Worm (Caenorhabditis elegans): ENCODE measurements around the gene zchc-1A.
A peak's percentile ranks its signal among the peaks of the same experiment; 100 is the strongest.

Gene zchc-1A

DNA sequence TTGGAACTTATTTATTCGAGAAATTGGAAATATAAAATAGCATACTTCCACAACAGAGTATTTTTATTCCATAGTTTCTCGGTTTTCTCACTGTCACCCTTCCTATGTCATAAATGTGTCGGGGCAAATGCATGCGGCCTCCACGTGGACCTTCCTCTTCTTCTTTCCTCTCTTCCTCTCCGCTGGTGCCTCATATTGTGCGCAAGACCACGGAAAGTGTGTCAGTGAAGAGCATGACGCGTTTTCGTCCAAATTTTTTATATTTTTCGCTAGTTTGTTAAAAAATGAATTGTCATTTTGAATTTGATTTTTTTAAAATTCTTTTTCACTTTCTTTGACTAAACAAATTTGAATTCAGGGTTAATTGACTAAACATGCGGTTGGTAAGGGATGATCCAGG, 9.1 kb upstream of the zchc-1A start, which contains the start of gene mans-3 (continued):
- peak; percentile 94 for TF ChIP-seq nhr-43 (tag; optimal IDR thresholded peaks at IDR 0.05; ENCODE audit: poor library complexity, severe bottlenecking)
- TF ChIP-seq ceh-9 (tag; optimal IDR thresholded peaks at IDR 0.05) = no peak
- no peak for TF ChIP-seq nhr-76 (tag; optimal IDR thresholded peaks at IDR 0.05)
- peak; percentile 62 for TF ChIP-seq ceh-28 (tag; optimal IDR thresholded peaks at IDR 0.05)
- TF ChIP-seq lin-15B (tag; optimal IDR thresholded peaks at IDR 0.05) = peak; percentile 73
- no peak for TF ChIP-seq nhr-67 (tag; optimal IDR thresholded peaks at IDR 0.05)
- TF ChIP-seq hmg-11 (tag; optimal IDR thresholded peaks at IDR 0.05) = peak; percentile 91
- peak; percentile 76 for TF ChIP-seq elt-2 (tag; optimal IDR thresholded peaks at IDR 0.05)
- TF ChIP-seq nhr-23 (tag; optimal IDR thresholded peaks at IDR 0.05) = peak; percentile 95
- no peak for TF ChIP-seq zag-1 (tag; optimal IDR thresholded peaks at IDR 0.05)
- TF ChIP-seq sea-2 (GFP tag; optimal IDR thresholded peaks at IDR 0.05) = no peak
- no peak for TF ChIP-seq elt-3 (tag; optimal IDR thresholded peaks at IDR 0.05)
- peak; percentile 76 for TF ChIP-seq skn-1 (tag; optimal IDR thresholded peaks at IDR 0.05)
- peak; percentile 21 for TF ChIP-seq egl-27 (tag; optimal IDR thresholded peaks at IDR 0.05)
- TF ChIP-seq nhr-25 (tag; optimal IDR thresholded peaks at IDR 0.05) = peak; percentile 76
- no peak for TF ChIP-seq eor-1 (tag; optimal IDR thresholded peaks at IDR 0.05)

DNA sequence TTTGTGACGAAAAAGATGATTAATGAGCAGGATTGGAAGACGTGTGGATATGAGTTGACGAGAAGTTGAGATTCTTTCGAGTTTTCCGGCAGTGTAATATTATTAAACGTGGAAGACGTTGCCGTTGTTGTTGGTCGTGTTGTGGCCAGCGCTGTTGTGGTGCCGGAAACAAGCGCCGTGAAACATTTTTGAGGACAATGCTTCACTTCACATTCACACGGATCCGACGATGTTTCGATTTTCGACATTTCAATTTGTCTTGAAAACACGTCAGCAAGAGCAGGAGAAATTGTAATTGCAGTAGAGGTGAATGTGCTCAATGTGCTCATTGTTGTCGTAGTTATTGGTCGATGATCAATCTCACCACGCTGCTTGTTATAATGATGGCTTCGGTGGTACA, 5.4 kb upstream of the zchc-1A start:
- TF ChIP-seq mml-1 (tag; optimal IDR thresholded peaks at IDR 0.05) (no peak), lin-15B (tag; optimal IDR thresholded peaks at IDR 0.05) (no peak)

DNA sequence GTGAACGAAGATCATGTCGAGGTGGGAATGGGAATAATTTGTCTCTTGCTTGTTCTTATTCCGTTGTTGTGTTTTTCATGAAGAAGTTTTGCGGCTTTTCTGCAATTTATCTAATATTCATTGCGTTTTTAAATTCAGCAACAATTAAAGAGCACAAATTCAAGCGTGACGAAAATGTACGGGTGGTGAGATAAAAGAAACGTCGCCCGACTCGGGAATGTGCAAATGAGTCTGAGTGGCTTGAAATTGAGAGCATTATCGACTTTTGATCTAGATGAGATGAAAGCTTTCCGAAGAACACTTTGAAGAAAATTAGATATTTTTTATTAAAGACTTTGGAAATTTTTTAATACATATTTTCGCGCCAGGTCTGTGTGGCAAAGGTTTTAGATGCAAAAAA, 3.1 kb upstream of the zchc-1A start, which contains the start of gene T03G11.10:
TSS of gene T03G11.10 (minus strand) at position 101 of the 400 bp plus-strand sequence.
- TF ChIP-seq fkh-10 (GFP tag; optimal IDR thresholded peaks at IDR 0.05) = no peak
- TF ChIP-seq ceh-16 (tag; optimal IDR thresholded peaks at IDR 0.05) = no peak
- no peak for TF ChIP-seq ZK546.5 (tag; optimal IDR thresholded peaks at IDR 0.05)
- no peak for TF ChIP-seq elt-1 (tag; optimal IDR thresholded peaks at IDR 0.05)
- TF ChIP-seq nhr-28 (tag; optimal IDR thresholded peaks at IDR 0.05) = no peak
- no peak for TF ChIP-seq ztf-11 (tag; optimal IDR thresholded peaks at IDR 0.05)
- no peak for TF ChIP-seq nfya-1 (tag; optimal IDR thresholded peaks at IDR 0.05; ENCODE audit: insufficient read depth)
- TF ChIP-seq fos-1 (tag; optimal IDR thresholded peaks at IDR 0.05) = no peak
- TF ChIP-seq lin-15B (tag; optimal IDR thresholded peaks at IDR 0.05) = no peak
- TF ChIP-seq egl-27 (tag; optimal IDR thresholded peaks at IDR 0.05) = no peak
- no peak for TF ChIP-seq skn-1 (tag; optimal IDR thresholded peaks at IDR 0.05)
- TF ChIP-seq nhr-76 (tag; optimal IDR thresholded peaks at IDR 0.05) = no peak
- no peak for TF ChIP-seq eor-1 (tag; optimal IDR thresholded peaks at IDR 0.05)
- no peak for TF ChIP-seq pha-4 (tag; optimal IDR thresholded peaks at IDR 0.05)
- no peak for TF ChIP-seq pqm-1 (tag; optimal IDR thresholded peaks at IDR 0.05)
- TF ChIP-seq jun-1 (tag; optimal IDR thresholded peaks at IDR 0.05) = no peak
- no peak for TF ChIP-seq nhr-67 (tag; optimal IDR thresholded peaks at IDR 0.05)

ce11 chrX:5179050-5179449, 4.9 kb downstream of the zchc-1A start, which contains the start of gene metl-9:
metl-9 (minus strand) TSS chrX:5179150.
- TF ChIP-seq lin-39 (tag; optimal IDR thresholded peaks at IDR 0.05) = no peak
- TF ChIP-seq lsy-12 (tag; optimal IDR thresholded peaks at IDR 0.05) = no peak
- no peak for TF ChIP-seq pqm-1 (tag; optimal IDR thresholded peaks at IDR 0.05)
- no peak for TF ChIP-seq unc-39 (tag; optimal IDR thresholded peaks at IDR 0.05)
- no peak for TF ChIP-seq elt-3 (tag; optimal IDR thresholded peaks at IDR 0.05)
- no peak for TF ChIP-seq ceh-28 (tag; optimal IDR thresholded peaks at IDR 0.05)
- TF ChIP-seq lin-15B (tag; optimal IDR thresholded peaks at IDR 0.05) = no peak
- no peak for TF ChIP-seq nhr-237 (tag; optimal IDR thresholded peaks at IDR 0.05)
- no peak for TF ChIP-seq nhr-25 (tag; optimal IDR thresholded peaks at IDR 0.05)
- no peak for TF ChIP-seq ztf-4 (tag; optimal IDR thresholded peaks at IDR 0.05)
- TF ChIP-seq sea-2 (GFP tag; optimal IDR thresholded peaks at IDR 0.05) = no peak
- TF ChIP-seq pha-4 (tag; optimal IDR thresholded peaks at IDR 0.05) = no peak
- no peak for TF ChIP-seq daf-12 (tag; optimal IDR thresholded peaks at IDR 0.05)
- no peak for TF ChIP-seq fkh-2 (tag; optimal IDR thresholded peaks at IDR 0.05)
- TF ChIP-seq eor-1 (tag; optimal IDR thresholded peaks at IDR 0.05) = no peak

DNA sequence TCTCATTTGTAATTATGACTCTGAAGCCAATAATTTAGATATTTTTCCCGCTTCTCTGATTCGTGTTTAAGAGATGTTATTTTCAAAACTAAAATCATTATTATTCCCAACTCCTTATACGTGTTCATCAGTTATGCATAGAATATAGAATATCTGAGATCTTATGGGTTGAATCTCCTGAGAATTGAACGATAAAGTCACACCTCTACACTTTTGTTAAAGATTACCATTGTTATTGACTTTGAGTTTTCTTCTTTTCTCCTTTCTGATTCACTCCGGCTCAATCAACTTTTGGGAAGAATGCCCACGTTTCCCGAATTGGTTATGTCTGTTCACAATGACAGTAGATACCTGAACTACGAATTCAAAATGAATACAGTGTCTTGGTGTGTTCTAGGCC, 5.7 kb downstream of the zchc-1A start, which contains the start of gene sru-48:
TSS of gene sru-48 (plus strand) at position 301 of the 400 bp plus-strand sequence.
- no peak for TF ChIP-seq skn-1 (tag; optimal IDR thresholded peaks at IDR 0.05)
- TF ChIP-seq tbx-2 (tag; optimal IDR thresholded peaks at IDR 0.05) = no peak
- no peak for TF ChIP-seq fos-1 (tag; optimal IDR thresholded peaks at IDR 0.05)
- TF ChIP-seq nhr-28 (tag; optimal IDR thresholded peaks at IDR 0.05) = no peak
- no peak for TF ChIP-seq ztf-4 (tag; optimal IDR thresholded peaks at IDR 0.05)
- no peak for TF ChIP-seq eor-1 (tag; optimal IDR thresholded peaks at IDR 0.05)

Data from whole organism, L3 larva.